Fruit fly (Drosophila melanogaster) Kc167 (cell line): Measurements from ENCODE around the gene GlnRS.

Experiments used
- Myc ChIP-seq: fragments of >200 bp; optimal IDR thresholded peaks from 2 replicates; lab custom pipeline; 2017; ENCODE audit warnings: missing external identifiers
- Sin3A ChIP-seq: fragments of >200 bp; optimal IDR thresholded peaks from 2 replicates; lab custom pipeline; 2018; ENCODE audit warnings: missing external identifiers
- psq ChIP-seq: fragments of >200 bp; optimal IDR thresholded peaks from 2 replicates; lab custom pipeline; 2017; ENCODE audit warnings: missing external identifiers
- ttk ChIP-seq: sonication (Bioruptor generic); optimal IDR thresholded peaks from 2 replicates; lab custom pipeline; 2017; ENCODE audit warnings: missing external identifiers

- no peak for TF ChIP-seq Sin3A (lab: Kevin White, UChicago)
- TF ChIP-seq Myc (lab: Kevin White, UChicago) = no peak
- TF ChIP-seq psq (lab: Kevin White, UChicago) = no peak
- TF ChIP-seq ttk = no peak
Measured at dm6 chr3R:25260670-25261069, 4.9 kb downstream of the GlnRS start.
